Fruit fly (Drosophila melanogaster) whole organism, prepupa: ENCODE data around the gene Ten-m.

ENCODE experiments used
- Blimp-1 ChIP-seq: fragments of 200-800 bp; sonication (Bioruptor generic); optimal IDR thresholded peaks from 3 replicates; lab custom pipeline; 2017; ENCODE audit warnings: missing biosample characterization, missing genetic modification characterization, mild to moderate bottlenecking, moderate library complexity, missing genetic modification reagents
- CG10669 ChIP-seq: fragments of 200-800 bp; sonication (Bioruptor generic); optimal IDR thresholded peaks from 3 replicates; lab custom pipeline; 2018; ENCODE audit warnings: missing biosample characterization, mild to moderate bottlenecking, missing genetic modification characterization, moderate library complexity
- CG15336 ChIP-seq: fragments of 200-800 bp; sonication (Bioruptor generic); IDR thresholded peaks from 2 replicates; pipeline ENCODE4 v1.3.6; 2022; ENCODE audit warnings: missing biosample characterization, missing genetic modification characterization
- CG1621 ChIP-seq: fragments of 200-800 bp; sonication (Bioruptor generic); optimal IDR thresholded peaks from 3 replicates; lab custom pipeline; 2018; ENCODE audit warnings: missing biosample characterization, mild to moderate bottlenecking, missing genetic modification characterization
- CG3032 ChIP-seq: fragments of 200-800 bp; optimal IDR thresholded peaks from 2 replicates; lab custom pipeline; 2019; ENCODE audit warnings: missing biosample characterization, mild to moderate bottlenecking, missing genetic modification characterization, moderate library complexity
- CG31627 ChIP-seq: fragments of 200-800 bp; sonication (Bioruptor generic); optimal IDR thresholded peaks from 3 replicates; lab custom pipeline; 2016; ENCODE audit warnings: missing biosample characterization, missing genetic modification characterization
- CG3919 ChIP-seq: fragments of 200-800 bp; sonication (Bioruptor generic); optimal IDR thresholded peaks from 3 replicates; lab custom pipeline; 2016; ENCODE audit warnings: missing biosample characterization, missing genetic modification characterization
- CG4318 ChIP-seq: fragments of 200-800 bp; sonication (Bioruptor generic); optimal IDR thresholded peaks from 3 replicates; lab custom pipeline; 2017; ENCODE audit warnings: missing biosample characterization, mild to moderate bottlenecking, missing genetic modification characterization
- CG6163 ChIP-seq: fragments of 200-800 bp; sonication (Bioruptor generic); IDR thresholded peaks from 3 replicates; pipeline ENCODE4 v1.3.6; 2022; ENCODE audit warnings: missing biosample characterization, missing genetic modification characterization
- CG6792 ChIP-seq: fragments of 200-800 bp; sonication (Bioruptor generic); optimal IDR thresholded peaks from 3 replicates; lab custom pipeline; 2016; ENCODE audit warnings: missing biosample characterization, missing genetic modification characterization
- CG6854 ChIP-seq: fragments of 200-800 bp; sonication (Bioruptor generic); optimal IDR thresholded peaks from 2 replicates; lab custom pipeline; 2017; ENCODE audit warnings: missing biosample characterization, mild to moderate bottlenecking, missing genetic modification characterization
- CG7368 ChIP-seq: fragments of 200-800 bp; sonication (Bioruptor generic); optimal IDR thresholded peaks from 3 replicates; lab custom pipeline; 2016; ENCODE audit warnings: missing biosample characterization, missing genetic modification characterization
- CG8319 ChIP-seq: fragments of 200-800 bp; sonication (Bioruptor generic); optimal IDR thresholded peaks from 3 replicates; lab custom pipeline; 2016; ENCODE audit warnings: missing biosample characterization, missing genetic modification characterization
- CG8632 ChIP-seq: fragments of 200-800 bp; sonication (Bioruptor generic); optimal IDR thresholded peaks from 3 replicates; lab custom pipeline; 2016; ENCODE audit warnings: missing biosample characterization, missing genetic modification characterization
- CG9139 ChIP-seq: fragments of 200-800 bp; sonication (Bioruptor generic); optimal IDR thresholded peaks from 3 replicates; lab custom pipeline; 2017; ENCODE audit warnings: missing biosample characterization, mild to moderate bottlenecking, missing genetic modification characterization
- Eip75B ChIP-seq: fragments of 200-800 bp; sonication (Bioruptor generic); optimal IDR thresholded peaks from 3 replicates; lab custom pipeline; 2016; ENCODE audit warnings: missing biosample characterization, missing genetic modification characterization
- Eip78C ChIP-seq: fragments of 200-800 bp; sonication (Bioruptor generic); peaks from one replicate; lab custom pipeline; 2016; ENCODE audit warnings: missing biosample characterization, missing genetic modification characterization
- Ets21C ChIP-seq: fragments of 200-800 bp; sonication (Bioruptor generic); optimal IDR thresholded peaks from 3 replicates; lab custom pipeline; 2016; ENCODE audit warnings: missing biosample characterization, missing genetic modification characterization
- Gug ChIP-seq: fragments of 200-800 bp; sonication (Bioruptor generic); IDR thresholded peaks from 2 replicates; pipeline ENCODE4 v1.3.6; 2022; ENCODE audit warnings: missing biosample characterization, missing genetic modification characterization
- Hr38 ChIP-seq: sonication (Bioruptor generic); optimal IDR thresholded peaks from 2 replicates; lab custom pipeline; 2016; ENCODE audit warnings: missing biosample characterization, missing genetic modification characterization
- Hr4 ChIP-seq: fragments of 200-800 bp; sonication (Bioruptor generic); optimal IDR thresholded peaks from 3 replicates; lab custom pipeline; 2016; ENCODE audit warnings: missing biosample characterization, missing genetic modification characterization
- OdsH ChIP-seq: fragments of 200-800 bp; sonication (Bioruptor generic); optimal IDR thresholded peaks from 3 replicates; lab custom pipeline; 2016; ENCODE audit warnings: missing biosample characterization, missing genetic modification characterization
- Sox14 ChIP-seq: fragments of 200-800 bp; sonication (Bioruptor generic); optimal IDR thresholded peaks from 3 replicates; lab custom pipeline; 2016; ENCODE audit warnings: missing biosample characterization, missing genetic modification characterization
- Sox15 ChIP-seq: fragments of 200-800 bp; sonication (Bioruptor generic); optimal IDR thresholded peaks from 3 replicates; lab custom pipeline; 2016; ENCODE audit warnings: missing biosample characterization, missing genetic modification characterization
- achi ChIP-seq: fragments of 200-800 bp; sonication (Bioruptor generic); optimal IDR thresholded peaks from 3 replicates; lab custom pipeline; 2016; ENCODE audit warnings: missing biosample characterization, missing genetic modification characterization
- acj6 ChIP-seq: fragments of 200-800 bp; sonication (Bioruptor generic); optimal IDR thresholded peaks from 3 replicates; lab custom pipeline; 2016; ENCODE audit warnings: missing biosample characterization, missing genetic modification characterization
- dsx ChIP-seq: fragments of 200-800 bp; optimal IDR thresholded peaks from 3 replicates; lab custom pipeline; 2019; ENCODE audit warnings: missing biosample characterization, mild to moderate bottlenecking, missing genetic modification characterization, moderate library complexity; ENCODE audit not compliant: poor library complexity, severe bottlenecking
- esn ChIP-seq: fragments of 200-800 bp; sonication (Bioruptor generic); optimal IDR thresholded peaks from 2 replicates; lab custom pipeline; 2016; ENCODE audit warnings: missing biosample characterization, mild to moderate bottlenecking, missing genetic modification characterization, moderate library complexity
- fkh ChIP-seq: fragments of 200-800 bp; sonication (Bioruptor generic); optimal IDR thresholded peaks from 3 replicates; lab custom pipeline; 2017; ENCODE audit warnings: missing biosample characterization, mild to moderate bottlenecking, missing genetic modification characterization, moderate library complexity
- lz ChIP-seq: fragments of 200-800 bp; sonication (Bioruptor generic); optimal IDR thresholded peaks from 3 replicates; lab custom pipeline; 2016; ENCODE audit warnings: missing biosample characterization, missing genetic modification characterization
- salr ChIP-seq, 2 experiments: fragments of 200-800 bp; sonication (Bioruptor generic); optimal IDR thresholded peaks; 3 replicates each; lab custom pipeline; 2016 to 2018; ENCODE audit warnings: missing biosample characterization in 2 of 2, missing genetic modification characterization in 2 of 2, mild to moderate bottlenecking in 1 of 2
- spab ChIP-seq: fragments of 200-800 bp; sonication (Bioruptor generic); optimal IDR thresholded peaks from 2 replicates; lab custom pipeline; 2017; ENCODE audit warnings: missing biosample characterization, mild to moderate bottlenecking, missing genetic modification characterization, missing genetic modification reagents
- ss ChIP-seq, 2 experiments: fragments of 200-800 bp; sonication (Bioruptor generic); optimal IDR thresholded peaks; 2 replicates in 1 of 2; 3 replicates in 1 of 2; lab custom pipeline; 2017 to 2018; ENCODE audit warnings: mild to moderate bottlenecking in 2 of 2, missing biosample characterization in 2 of 2, missing genetic modification characterization in 2 of 2, moderate library complexity in 1 of 2
- svp ChIP-seq: fragments of 200-800 bp; sonication (Bioruptor generic); peaks from one replicate; lab custom pipeline; 2016; ENCODE audit warnings: missing biosample characterization, missing genetic modification characterization
- vri ChIP-seq: fragments of 200-800 bp; sonication (Bioruptor generic); optimal IDR thresholded peaks from 3 replicates; lab custom pipeline; 2016; ENCODE audit warnings: missing biosample characterization, mild to moderate bottlenecking, missing genetic modification characterization

Ten-m gene

dm6 chr3L:22399906-22400655 is 7.6 kb downstream of the Ten-m start:
- TF ChIP-seq CG9139 (GFP tag; lab: Kevin White, UChicago) (no peak), fkh (GFP tag; lab: Kevin White, UChicago) (peak; percentile 81), CG8319 (no peak), svp (GFP tag; lab: Kevin White, UChicago) (peak; percentile 73), CG6854 (peak; percentile 43), CG10669 (GFP tag; lab: Kevin White, UChicago) (no peak)

dm6 chr3L:22398643-22399042 is 9.0 kb downstream of the Ten-m start:
- TF ChIP-seq fkh (GFP tag; lab: Kevin White, UChicago): no peak
- 0 out of 3 replicates have a peak, but pooled peaks have one; percentile 13 for TF ChIP-seq CG6163

dm6 chr3L:22396561-22396960 is 11.1 kb downstream of the Ten-m start:
- TF ChIP-seq CG3032 (tag; lab: Kevin White, UChicago): no peak
- no peak for TF ChIP-seq CG1621 (tag; lab: Kevin White, UChicago)
- no peak for TF ChIP-seq esn (GFP tag; lab: Kevin White, UChicago)
- no peak for TF ChIP-seq CG3919 (GFP tag; lab: Kevin White, UChicago)
- no peak for TF ChIP-seq Ets21C (GFP tag; lab: Kevin White, UChicago)
- TF ChIP-seq svp (GFP tag; lab: Kevin White, UChicago): no peak
- TF ChIP-seq CG15336 (GFP tag; lab: Robert Waterston, UW): no peak
- TF ChIP-seq Sox15 (GFP tag; lab: Kevin White, UChicago): no peak

dm6 chr3L:22394377-22394776 is 13.3 kb downstream of the Ten-m start:
- no peak for TF ChIP-seq CG8319
- no peak for TF ChIP-seq CG15336 (GFP tag; lab: Robert Waterston, UW)
- TF ChIP-seq dsx (GFP tag; lab: Kevin White, UChicago): no peak
- TF ChIP-seq ss (GFP tag; optimal IDR thresholded peaks at IDR 0.05; lab: Kevin White, UChicago): peak in 1 of 2 experiments; percentile 37
- peak; percentile 51 for TF ChIP-seq svp (GFP tag; lab: Kevin White, UChicago)
- no peak for TF ChIP-seq CG31627 (GFP tag; lab: Kevin White, UChicago)

DNA sequence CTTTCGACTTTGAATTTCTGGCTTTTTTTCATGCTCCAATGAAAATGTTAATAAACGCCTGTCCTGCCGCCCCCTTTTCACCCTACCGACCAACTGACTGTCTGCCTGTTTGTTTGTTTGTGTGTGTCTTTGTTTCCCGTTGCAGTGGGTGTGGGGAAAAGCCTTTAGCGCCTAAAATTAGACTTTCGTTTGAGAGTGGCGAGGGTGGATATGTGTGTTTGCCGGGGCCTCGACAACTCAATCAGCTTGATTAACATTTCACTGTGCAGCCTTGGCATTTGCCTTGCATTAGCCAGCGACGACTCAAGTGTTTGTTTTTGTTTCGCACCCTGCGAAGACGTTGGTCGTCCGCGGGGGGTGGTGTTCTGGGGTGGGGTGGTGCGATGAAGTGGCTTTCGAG is 14.7 kb downstream of the Ten-m start:
- TF ChIP-seq CG7368 (GFP tag; lab: Kevin White, UChicago) (no peak), lz (no peak), Hr38 (no peak), Sox14 (GFP tag; lab: Kevin White, UChicago) (no peak), CG3032 (tag; lab: Kevin White, UChicago) (no peak), ss (GFP tag; optimal IDR thresholded peaks at IDR 0.05; lab: Kevin White, UChicago) (no peak), svp (GFP tag; lab: Kevin White, UChicago) (peak; percentile 23), CG31627 (GFP tag; lab: Kevin White, UChicago) (no peak)

DNA sequence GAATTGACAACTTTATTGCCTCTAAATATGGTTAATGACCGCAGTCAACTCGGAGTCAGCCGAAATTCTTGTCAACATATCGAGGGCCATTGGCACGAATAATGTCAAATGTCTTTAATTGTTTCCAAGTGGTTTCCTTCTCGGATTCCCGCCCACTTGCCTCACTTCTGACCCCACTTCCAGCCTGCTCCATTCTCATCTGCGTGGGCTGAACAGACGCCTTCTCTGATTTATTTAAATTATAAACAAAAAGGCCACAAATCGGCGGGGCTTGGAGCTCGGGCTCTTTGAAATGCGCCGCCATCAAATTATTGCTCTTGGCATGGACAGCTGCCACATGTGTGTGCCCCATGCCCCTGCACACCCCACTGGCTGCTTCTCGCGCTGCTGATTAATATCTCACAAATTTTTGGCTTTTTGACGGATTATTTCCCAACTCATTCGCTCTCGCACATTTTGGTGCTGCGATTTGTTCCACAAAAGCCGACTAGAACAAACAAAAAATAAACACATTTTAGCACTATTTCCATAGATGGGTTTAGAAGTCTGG is 17.4 kb downstream of the Ten-m start:
- TF ChIP-seq svp (GFP tag; lab: Kevin White, UChicago): peak; percentile 50
- no peak for TF ChIP-seq CG6792 (GFP tag; lab: Kevin White, UChicago)
- TF ChIP-seq Sox14 (GFP tag; lab: Kevin White, UChicago): no peak
- no peak for TF ChIP-seq CG7368 (GFP tag; lab: Kevin White, UChicago)
- TF ChIP-seq CG31627 (GFP tag; lab: Kevin White, UChicago): no peak
- TF ChIP-seq Hr38: no peak
- no peak for TF ChIP-seq spab (GFP tag; lab: Kevin White, UChicago)
- TF ChIP-seq Eip78C (GFP tag; lab: Kevin White, UChicago): peak; percentile 5
- no peak for TF ChIP-seq Ets21C (GFP tag; lab: Kevin White, UChicago)

DNA sequence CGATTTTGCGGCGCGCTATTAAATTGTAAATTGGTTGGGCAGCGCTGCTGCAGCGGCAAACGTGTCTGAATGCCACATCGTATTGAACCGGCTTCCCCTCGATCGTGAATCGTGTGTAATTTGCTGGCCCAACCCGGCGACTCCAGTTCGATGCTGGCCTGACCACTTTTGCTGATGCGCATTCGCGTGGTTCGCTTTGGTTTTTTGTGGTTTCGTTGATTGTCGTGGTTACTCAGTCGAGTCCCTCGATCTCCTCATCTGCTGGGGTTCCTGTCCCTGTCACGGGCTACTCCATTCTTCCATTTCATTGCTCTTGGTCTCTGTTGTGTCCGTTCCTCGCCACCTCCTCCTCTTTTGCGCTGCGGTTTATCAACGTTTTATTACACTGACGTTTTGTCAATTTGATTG is 18.6 kb downstream of the Ten-m start:
- TF ChIP-seq OdsH (GFP tag; lab: Kevin White, UChicago) (no peak), acj6 (GFP tag; lab: Kevin White, UChicago) (no peak), Hr4 (GFP tag; lab: Kevin White, UChicago) (no peak), CG8632 (no peak), salr (GFP tag; optimal IDR thresholded peaks at IDR 0.05; lab: Kevin White, UChicago) (no peak), CG6792 (GFP tag; lab: Kevin White, UChicago) (no peak), Eip78C (GFP tag; lab: Kevin White, UChicago) (peak; percentile 36), ss (GFP tag; optimal IDR thresholded peaks at IDR 0.05; lab: Kevin White, UChicago) (peak; percentile 13 to 59), achi (GFP tag; lab: Kevin White, UChicago) (no peak), svp (GFP tag; lab: Kevin White, UChicago) (peak; percentile 69), CG10669 (GFP tag; lab: Kevin White, UChicago) (no peak), Eip75B (GFP tag; lab: Kevin White, UChicago) (no peak), Gug (GFP tag; lab: Robert Waterston, UW) (no peak), vri (GFP tag; lab: Kevin White, UChicago) (no peak), Blimp-1 (GFP tag; lab: Kevin White, UChicago) (peak; percentile 63), CG6163 (peak; percentile 59; the same call in 1 of the 3 replicates), CG4318 (GFP tag; lab: Kevin White, UChicago) (no peak), CG1621 (tag; lab: Kevin White, UChicago) (peak; percentile 17)
